Fruit fly (Drosophila melanogaster): ENCODE results near the gene CG10631.
A peak's percentile ranks its signal among the peaks of the same experiment; 100 is the strongest.

Gene CG10631

dm6 chr2L:19791321-19792281, 34.9 kb upstream of the CG10631 start, which contains the start of the genes CdGAPr and CG10466 (continued):
- no peak for TF ChIP-seq CG9817 (tag; optimal IDR thresholded peaks at IDR 0.05)
- peak; percentile 45 for TF ChIP-seq CG17829 (tag; optimal IDR thresholded peaks at IDR 0.05)
- TF ChIP-seq sr (GFP tag; IDR thresholded peaks at IDR 0.05), result no peak
- no peak for TF ChIP-seq chif (GFP tag; optimal IDR thresholded peaks at IDR 0.05)
- TF ChIP-seq CG13296 (GFP tag; optimal IDR thresholded peaks at IDR 0.05), result no peak
- no peak for TF ChIP-seq toy (GFP tag; IDR thresholded peaks at IDR 0.05)
- no peak for TF ChIP-seq vvl (GFP tag; IDR thresholded peaks at IDR 0.05)
- no peak for TF ChIP-seq CG8478 (optimal IDR thresholded peaks at IDR 0.05)
- peak; percentile 29 for TF ChIP-seq HmgZ (tag; optimal IDR thresholded peaks at IDR 0.05)
- no peak for TF ChIP-seq CG8089 (GFP tag; optimal IDR thresholded peaks at IDR 0.05)
- TF ChIP-seq pho (GFP tag; optimal IDR thresholded peaks at IDR 0.05), result no peak
- TF ChIP-seq dysf (GFP tag; IDR thresholded peaks at IDR 0.05), result no peak
- TF ChIP-seq sisA (GFP tag; IDR thresholded peaks at IDR 0.05), result no peak
- TF ChIP-seq da (GFP tag; optimal IDR thresholded peaks at IDR 0.05), result no peak
- TF ChIP-seq nmo (GFP tag; optimal IDR thresholded peaks at IDR 0.05), result peak; percentile 76
- no peak for TF ChIP-seq CG3838 (GFP tag; optimal IDR thresholded peaks at IDR 0.05)
- peak; percentile 8 for TF ChIP-seq oc (tag; optimal IDR thresholded peaks at IDR 0.05)
- TF ChIP-seq gt (GFP tag; IDR thresholded peaks at IDR 0.05), result no peak
- TF ChIP-seq hb (GFP tag; IDR thresholded peaks at IDR 0.05; ENCODE audit: partially characterized antibody), result no peak
- TF ChIP-seq CG14050 (GFP tag; IDR thresholded peaks at IDR 0.05), result no peak
- TF ChIP-seq Dbx (GFP tag; IDR thresholded peaks at IDR 0.05), result peak; percentile 17; the same call in 1 of the 3 replicates
- TF ChIP-seq Blimp-1 (GFP tag; optimal IDR thresholded peaks at IDR 0.05), result peak; percentile 24
- no peak for TF ChIP-seq C15 (GFP tag; IDR thresholded peaks at IDR 0.05)
- peak; percentile 65 for TF ChIP-seq CG30020 (tag; optimal IDR thresholded peaks at IDR 0.05)
- no peak for TF ChIP-seq unc-4 (GFP tag; IDR thresholded peaks at IDR 0.05; ENCODE audit: partially characterized antibody)
- TF ChIP-seq Awh (GFP tag; IDR thresholded peaks at IDR 0.05), result no peak
- TF ChIP-seq CG1603 (tag; optimal IDR thresholded peaks at IDR 0.05), result peak; percentile 11
- TF ChIP-seq Hr39 (optimal IDR thresholded peaks at IDR 0.05), result no peak
- TF ChIP-seq chn (GFP tag; optimal IDR thresholded peaks at IDR 0.05), result no peak
- TF ChIP-seq CG11560 (tag; IDR thresholded peaks at IDR 0.05), result no peak
- peak in 1 of 3 experiments; percentile 81 for TF ChIP-seq Stat92E (GFP tag; optimal IDR thresholded peaks at IDR 0.05)
- no peak for TF ChIP-seq Taf1 (GFP tag; IDR thresholded peaks at IDR 0.05)
- TF ChIP-seq nom (GFP tag; optimal IDR thresholded peaks at IDR 0.05), result no peak
- TF ChIP-seq zen (tag; optimal IDR thresholded peaks at IDR 0.05), result peak; percentile 78
- no peak for TF ChIP-seq maf-S (GFP tag; optimal IDR thresholded peaks at IDR 0.05)
- no peak for TF ChIP-seq dm (GFP tag; optimal IDR thresholded peaks at IDR 0.05)
- TF ChIP-seq CG3281 (GFP tag; optimal IDR thresholded peaks at IDR 0.05), result no peak
- no peak for TF ChIP-seq kay (GFP tag; optimal IDR thresholded peaks at IDR 0.05)
- peak; percentile 71 for TF ChIP-seq Med (GFP tag)
- TF ChIP-seq CG34224 (GFP tag; IDR thresholded peaks at IDR 0.05; ENCODE audit: partially characterized antibody), result peak; percentile 14; the same call in 1 of the 3 replicates
- TF ChIP-seq CG14014 (GFP tag; IDR thresholded peaks at IDR 0.05), result no peak
- no peak for TF ChIP-seq ab (GFP tag; optimal IDR thresholded peaks at IDR 0.05)
- TF ChIP-seq wor (GFP tag; IDR thresholded peaks at IDR 0.05), result no peak
- peak; percentile 14 for TF ChIP-seq Meics (GFP tag; optimal IDR thresholded peaks at IDR 0.05)
- no peak for TF ChIP-seq yki (optimal IDR thresholded peaks at IDR 0.05)
- no peak for TF ChIP-seq CG6689 (GFP tag; IDR thresholded peaks at IDR 0.05)
- TF ChIP-seq btn (GFP tag; optimal IDR thresholded peaks at IDR 0.05), result no peak
- TF ChIP-seq jing (GFP tag; optimal IDR thresholded peaks at IDR 0.05), result no peak
- TF ChIP-seq Drgx (GFP tag; IDR thresholded peaks at IDR 0.05), result no peak
- no peak for TF ChIP-seq CG18764 (GFP tag; optimal IDR thresholded peaks at IDR 0.05)
